Fruit fly (Drosophila melanogaster) Kc167 (cell line): ENCODE results near the gene CG10681.

ENCODE experiments used
- Myc ChIP-seq: fragments of >200 bp; optimal IDR thresholded peaks from 2 replicates; lab custom pipeline; 2017; ENCODE audit warnings: missing external identifiers
- Sin3A ChIP-seq: fragments of >200 bp; optimal IDR thresholded peaks from 2 replicates; lab custom pipeline; 2018; ENCODE audit warnings: missing external identifiers
- h ChIP-seq: fragments of >200 bp; optimal IDR thresholded peaks from 3 replicates; lab custom pipeline; 2018; ENCODE audit warnings: missing external identifiers
- insv ChIP-seq: fragments of >200 bp; optimal IDR thresholded peaks from 3 replicates; lab custom pipeline; 2018; ENCODE audit warnings: missing external identifiers
- psq ChIP-seq: fragments of >200 bp; optimal IDR thresholded peaks from 2 replicates; lab custom pipeline; 2017; ENCODE audit warnings: missing external identifiers
- ttk ChIP-seq: sonication (Bioruptor generic); optimal IDR thresholded peaks from 2 replicates; lab custom pipeline; 2017; ENCODE audit warnings: missing external identifiers

Gene CG10681

dm6 chr3L:12482246-12482645 is 19.1 kb upstream of the CG10681 start, which contains the start of gene CG33725:
Gene CG33725, plus strand, starts transcription at chr3L:12482609.
- TF ChIP-seq ttk (no peak), Sin3A (no peak), Myc (no peak), psq (lab: Kevin White, UChicago) (no peak), h (lab: Kevin White, UChicago) (no peak), insv (lab: Kevin White, UChicago) (no peak)

dm6 chr3L:12482917-12483316 is 18.4 kb upstream of the CG10681 start:
- no peak for TF ChIP-seq Sin3A
- TF ChIP-seq Myc, result no peak
- TF ChIP-seq psq (lab: Kevin White, UChicago), result no peak

DNA sequence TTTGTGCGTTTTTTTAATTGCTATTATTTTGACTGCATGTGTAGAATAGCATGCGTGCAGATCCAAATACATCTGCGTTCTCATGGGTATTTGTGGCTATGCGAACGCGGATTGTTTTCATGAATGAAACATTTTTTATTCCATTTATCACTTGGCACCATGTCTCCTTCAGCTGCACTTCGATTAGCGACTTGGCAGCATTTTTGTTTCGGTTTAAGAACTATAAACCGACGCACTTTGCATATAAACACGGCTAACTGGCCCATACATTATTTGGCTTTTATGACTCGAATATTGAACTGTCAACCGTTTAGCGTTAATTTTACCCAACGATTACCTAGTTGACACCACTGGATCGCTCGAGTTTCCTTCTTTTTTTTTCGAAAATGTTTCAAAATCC is 16.8 kb upstream of the CG10681 start:
- TF ChIP-seq Sin3A (no peak), insv (lab: Kevin White, UChicago) (no peak), h (lab: Kevin White, UChicago) (no peak), Myc (no peak), psq (lab: Kevin White, UChicago) (no peak), ttk (no peak)

DNA sequence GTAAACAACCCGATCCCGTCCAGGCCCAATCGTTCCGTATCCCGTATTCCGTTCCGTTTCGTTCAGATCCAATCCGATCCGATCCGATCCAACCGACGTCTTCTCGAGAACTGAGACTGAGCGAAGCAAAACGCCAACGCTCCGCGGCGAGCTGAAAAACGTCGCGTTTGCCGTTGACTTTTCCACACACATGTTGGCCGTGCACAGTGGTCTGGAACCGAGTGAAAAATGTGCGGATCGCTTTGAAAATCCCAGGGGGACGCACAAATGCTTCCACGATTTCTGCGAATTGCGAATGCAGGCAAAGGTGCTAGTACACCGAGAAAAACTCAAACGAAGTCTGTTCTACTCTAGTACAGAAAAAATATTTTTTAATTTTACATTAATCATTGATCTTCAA is 16.4 kb upstream of the CG10681 start, which contains the start of gene CG10663:
CG10663 (minus strand) TSS at position 88 of the 400 bp plus-strand sequence.
- TF ChIP-seq Sin3A (no peak), Myc (no peak), h (lab: Kevin White, UChicago) (no peak), insv (lab: Kevin White, UChicago) (no peak), psq (lab: Kevin White, UChicago) (no peak), ttk (no peak)

DNA sequence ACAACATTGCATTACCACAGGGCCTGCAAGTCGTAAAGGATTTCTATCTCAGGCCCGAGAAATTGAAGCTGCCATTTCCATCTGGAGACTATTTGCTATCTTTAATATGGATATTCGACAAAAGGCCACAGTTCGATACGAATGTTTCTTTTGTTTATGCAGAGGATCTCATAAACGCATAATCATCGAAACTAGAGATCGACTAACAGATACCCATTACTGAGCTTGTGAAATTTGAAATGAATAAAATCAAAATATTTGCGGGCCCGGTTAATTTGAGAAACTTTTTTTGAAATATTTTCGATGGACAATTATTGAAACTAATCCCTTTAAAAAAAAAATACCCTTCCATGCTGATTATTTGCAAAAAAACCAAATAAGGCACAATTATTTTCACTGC is 15.1 kb upstream of the CG10681 start:
- TF ChIP-seq Myc, result no peak
- no peak for TF ChIP-seq psq (lab: Kevin White, UChicago)
- TF ChIP-seq Sin3A, result no peak
- TF ChIP-seq h (lab: Kevin White, UChicago), result no peak
- no peak for TF ChIP-seq insv (lab: Kevin White, UChicago)
- TF ChIP-seq ttk, result no peak

dm6 chr3L:12489952-12490351 is 11.4 kb upstream of the CG10681 start:
- TF ChIP-seq h (lab: Kevin White, UChicago), result no peak
- TF ChIP-seq Myc, result no peak
- TF ChIP-seq insv (lab: Kevin White, UChicago), result no peak
- TF ChIP-seq psq (lab: Kevin White, UChicago), result no peak
- no peak for TF ChIP-seq ttk
- no peak for TF ChIP-seq Sin3A

- no peak for TF ChIP-seq h (lab: Kevin White, UChicago)
- TF ChIP-seq ttk, result no peak
- no peak for TF ChIP-seq Myc
- no peak for TF ChIP-seq insv (lab: Kevin White, UChicago)
- TF ChIP-seq Sin3A, result no peak
- no peak for TF ChIP-seq psq (lab: Kevin White, UChicago)
These were observed 10.8 kb upstream of the CG10681 start, which contains the start of gene CG10660 for dm6 chr3L:12490418-12491035. Gene CG10660, minus strand, starts transcription at chr3L:12490676.

- TF ChIP-seq ttk, result no peak
- TF ChIP-seq Myc, result no peak
- TF ChIP-seq insv (lab: Kevin White, UChicago), result no peak
- no peak for TF ChIP-seq h (lab: Kevin White, UChicago)
These were observed 7.0 kb upstream of the CG10681 start for dm6 chr3L:12494273-12494672.

DNA sequence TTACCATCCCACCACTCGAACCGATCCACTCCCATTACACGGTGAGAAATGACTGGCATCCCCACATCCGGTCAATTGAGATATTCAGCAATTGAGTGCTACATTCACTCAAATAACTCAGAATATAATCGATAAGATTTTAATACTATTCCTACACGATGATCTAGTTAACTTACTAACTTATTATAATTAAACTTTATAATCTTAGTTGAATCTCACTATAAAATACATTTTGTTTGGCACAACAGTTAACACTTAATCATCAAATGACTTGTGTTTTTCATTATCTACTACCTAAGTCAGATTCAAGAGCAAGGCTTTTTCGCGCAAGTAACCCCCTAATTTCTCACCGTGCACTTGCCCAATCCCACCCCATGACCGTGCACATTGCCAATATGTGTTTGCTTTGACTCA is 6.0 kb upstream of the CG10681 start:
- TF ChIP-seq ttk (no peak), Sin3A (no peak), h (lab: Kevin White, UChicago) (no peak), insv (lab: Kevin White, UChicago) (no peak), Myc (no peak)

dm6 chr3L:12496428-12497344 is 4.6 kb upstream of the CG10681 start, which contains the start of gene CG10657:
Gene CG10657, minus strand, starts transcription at chr3L:12497216.
- TF ChIP-seq Myc (no peak), h (lab: Kevin White, UChicago) (no peak), psq (lab: Kevin White, UChicago) (no peak), ttk (no peak), insv (lab: Kevin White, UChicago) (no peak), Sin3A (no peak)

DNA sequence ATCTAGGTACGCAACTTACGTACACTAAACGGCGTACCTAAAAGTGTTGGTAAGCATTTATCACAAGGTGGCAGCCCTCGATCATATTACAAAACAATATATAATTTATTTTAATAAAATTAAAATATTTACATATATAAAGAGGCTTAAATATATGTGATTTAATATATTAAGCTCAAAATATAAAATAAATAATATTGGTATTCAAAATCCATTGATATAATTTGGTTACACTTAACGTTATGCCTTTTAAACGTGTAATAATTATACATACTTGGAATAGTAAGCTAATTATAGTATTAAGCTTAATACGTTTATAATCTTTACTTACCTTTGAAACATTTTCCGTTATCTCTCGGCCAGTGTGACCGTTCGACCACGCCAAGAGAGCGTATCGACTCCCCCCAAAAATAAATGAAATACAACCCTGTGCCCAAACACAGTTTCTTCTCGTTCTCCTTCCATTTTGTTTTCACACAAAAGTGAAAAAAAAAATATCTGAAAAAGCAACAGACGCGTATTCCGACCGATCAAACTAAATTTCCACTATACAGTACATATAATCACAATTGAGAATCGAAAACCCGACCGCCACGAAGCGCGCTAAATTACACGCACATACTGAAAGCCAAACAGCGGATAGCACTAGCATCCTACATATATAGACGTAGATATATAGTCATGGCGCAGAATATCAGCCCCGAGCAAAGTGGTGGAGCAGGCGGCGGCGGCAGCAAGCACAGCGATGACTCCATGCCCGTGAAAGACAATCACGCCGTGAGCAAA is 2.7 kb downstream of the CG10681 start, which contains the start of the genes CG10646 and vih:
CG10646 (minus strand) TSS at position 30 of the 786 bp plus-strand sequence.
vih (plus strand) TSS at position 428 of the 786 bp plus-strand sequence.
- TF ChIP-seq Myc (no peak), psq (lab: Kevin White, UChicago) (no peak), Sin3A (no peak), h (lab: Kevin White, UChicago) (no peak), ttk (no peak), insv (lab: Kevin White, UChicago) (no peak)

DNA sequence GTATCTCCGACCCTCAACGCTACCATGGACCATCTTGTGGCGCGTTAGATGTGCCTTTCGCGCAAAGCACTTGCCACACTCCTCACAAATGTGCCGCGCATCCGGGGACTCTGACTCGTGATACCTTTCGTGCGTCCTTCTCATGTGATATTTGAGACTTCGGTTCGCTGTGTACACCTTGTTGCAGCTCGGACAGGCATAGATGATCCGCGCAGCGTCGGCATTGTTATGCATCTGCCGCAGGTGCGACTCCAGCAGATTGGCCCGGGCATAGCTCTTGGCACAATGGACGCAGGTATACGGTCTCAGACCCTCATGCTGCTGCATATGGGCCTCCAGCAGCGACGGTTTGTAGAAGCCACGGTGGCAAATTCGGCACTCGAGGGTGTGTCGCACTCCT is 4.7 kb downstream of the CG10681 start:
- TF ChIP-seq Myc, result no peak
- TF ChIP-seq psq (lab: Kevin White, UChicago), result no peak
- no peak for TF ChIP-seq Sin3A
- no peak for TF ChIP-seq insv (lab: Kevin White, UChicago)
- TF ChIP-seq ttk, result no peak
- no peak for TF ChIP-seq h (lab: Kevin White, UChicago)
